Fruit fly (Drosophila melanogaster) Kc167 (cell line): Measurements from ENCODE around the gene CG14841.

Experiments used
- h ChIP-seq: fragments of >200 bp; optimal IDR thresholded peaks from 3 replicates; lab custom pipeline; 2018; ENCODE audit warnings: missing external identifiers
- insv ChIP-seq: fragments of >200 bp; optimal IDR thresholded peaks from 3 replicates; lab custom pipeline; 2018; ENCODE audit warnings: missing external identifiers

DNA sequence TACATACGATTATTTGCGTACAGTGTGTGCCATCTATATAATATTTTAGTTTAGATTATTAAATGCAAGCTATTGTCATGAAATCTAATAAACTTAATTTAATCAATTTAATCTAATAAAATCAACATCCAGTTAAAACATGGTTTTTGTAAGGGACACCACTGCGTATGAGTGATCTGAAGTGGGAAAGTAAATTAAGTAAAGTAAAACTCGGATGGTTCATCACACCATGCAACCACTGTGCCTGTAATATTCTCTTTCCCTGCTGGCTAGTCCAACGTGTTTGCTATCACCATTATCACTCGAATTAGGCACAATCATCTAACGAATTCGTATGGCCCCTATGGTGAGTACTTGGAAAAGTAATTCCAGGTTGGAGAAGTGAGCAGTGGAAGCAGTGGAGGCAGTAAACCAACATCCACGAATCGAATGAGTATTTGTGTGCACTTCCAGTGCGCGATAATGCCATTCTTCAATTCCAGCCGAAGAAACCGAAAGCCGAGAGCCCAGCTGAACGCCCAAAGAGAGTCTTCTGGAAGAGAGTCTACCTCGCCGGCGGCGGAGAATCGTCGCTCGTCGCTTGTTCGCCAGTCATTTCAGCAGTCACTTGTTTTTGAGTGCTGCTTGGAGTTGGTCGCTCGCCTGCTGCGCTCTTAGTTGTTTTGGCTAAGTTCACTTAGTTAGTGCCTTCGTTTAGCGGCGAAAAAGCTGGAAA is 26.6 kb upstream of the CG14841 start, which contains the start of gene red:
- TF ChIP-seq h (no peak), insv (no peak)
